Worm (Caenorhabditis elegans) whole organism, young adult: ENCODE data around the gene cdk-1.

Source experiments
- F55B11.4 ChIP-seq: sonication (generic microtip); optimal IDR thresholded peaks from 2 replicates; lab custom pipeline; 2016; ENCODE audit warnings: missing compliant biosample characterization, missing genetic modification characterization, borderline replicate concordance; ENCODE audit not compliant: insufficient read depth
- Y67H2A.10 ChIP-seq: fragments of 200-800 bp; sonication (Bioruptor generic); conservative IDR thresholded peaks from 2 replicates; pipeline ENCODE4 v1.3.6; 2022; ENCODE audit warnings: missing genetic modification reagents, missing genetic modification characterization, missing compliant biosample characterization
- mel-28 ChIP-seq: sonication (generic microtip); optimal IDR thresholded peaks from 2 replicates; lab custom pipeline; 2016; ENCODE audit warnings: borderline replicate concordance, mild to moderate bottlenecking, missing genetic modification characterization, missing compliant biosample characterization
- nhr-27 ChIP-seq: fragments of 200-800 bp; sonication (Bioruptor generic); optimal IDR thresholded peaks from 2 replicates; lab custom pipeline; 2018; ENCODE audit warnings: mild to moderate bottlenecking, missing genetic modification characterization, moderate library complexity, missing compliant biosample characterization
- nhr-80 ChIP-seq: sonication (generic microtip); optimal IDR thresholded peaks from 2 replicates; lab custom pipeline; 2016; ENCODE audit warnings: missing genetic modification characterization, missing compliant biosample characterization

- TF ChIP-seq nhr-80 (tag; lab: Kevin White, UChicago) (no peak), F55B11.4 (tag; lab: Kevin White, UChicago) (no peak), nhr-27 (tag; lab: Kevin White, UChicago) (no peak), mel-28 (tag; lab: Kevin White, UChicago) (no peak), Y67H2A.10 (no peak)
These were observed 36.1 kb upstream of the cdk-1 start for ce11 chrIII:9711163-9711562.
